Fruit fly (Drosophila melanogaster) whole organism, wandering third instar larva: ENCODE data around the gene CG7369.

Source experiments
- Myc ChIP-seq: fragments of >200 bp; optimal IDR thresholded peaks from 2 replicates; lab custom pipeline; 2017
- br ChIP-seq: fragments of 200-800 bp; sonication (Bioruptor generic); optimal IDR thresholded peaks from 2 replicates; lab custom pipeline; 2016; ENCODE audit warnings: missing biosample characterization, missing genetic modification characterization
- brk ChIP-seq: fragments of 200-800 bp; sonication (Bioruptor generic); optimal IDR thresholded peaks from 2 replicates; lab custom pipeline; 2016; ENCODE audit warnings: missing biosample characterization, mild to moderate bottlenecking, missing genetic modification characterization
- h ChIP-seq: fragments of 200-800 bp; sonication (Bioruptor generic); optimal IDR thresholded peaks from 3 replicates; lab custom pipeline; 2016; ENCODE audit warnings: missing biosample characterization, mild to moderate bottlenecking, missing genetic modification characterization
- pan ChIP-seq: fragments of >200 bp; optimal IDR thresholded peaks from 2 replicates; lab custom pipeline; 2017
- sv ChIP-seq: fragments of 200-800 bp; sonication (Bioruptor generic); optimal IDR thresholded peaks from 3 replicates; lab custom pipeline; 2016; ENCODE audit warnings: missing biosample characterization, missing genetic modification characterization

DNA sequence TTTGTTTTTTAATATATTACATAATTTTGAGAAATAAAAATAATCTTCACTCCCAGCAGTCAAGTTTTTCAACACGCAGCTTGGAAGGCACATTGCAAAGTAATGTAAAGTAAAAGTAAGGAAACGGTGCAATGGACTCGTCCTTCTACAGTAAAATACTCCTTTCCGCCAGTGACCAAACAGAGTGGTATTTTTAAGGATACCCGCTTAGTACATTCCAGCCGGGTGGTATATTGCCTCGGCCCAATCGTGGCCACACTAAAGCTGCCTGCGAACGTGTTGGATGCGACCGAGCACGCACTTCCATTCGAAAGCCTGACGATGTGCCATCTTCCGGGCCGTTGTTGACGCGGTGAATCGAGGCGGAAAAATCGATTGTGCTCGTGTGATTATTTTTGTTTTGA, 7.6 kb downstream of the CG7369 start, which contains the start of gene SPoCk:
- TF ChIP-seq pan: no peak
- TF ChIP-seq brk (GFP tag; lab: Kevin White, UChicago): no peak
- no peak for TF ChIP-seq sv (GFP tag; lab: Kevin White, UChicago)
- no peak for TF ChIP-seq br (GFP tag; lab: Kevin White, UChicago)
- TF ChIP-seq Myc (lab: Kevin White, UChicago): no peak
- TF ChIP-seq h (GFP tag; lab: Kevin White, UChicago): no peak
